Fruit fly (Drosophila melanogaster): ENCODE results near the gene Nxf3.

Nxf3 gene

DNA sequence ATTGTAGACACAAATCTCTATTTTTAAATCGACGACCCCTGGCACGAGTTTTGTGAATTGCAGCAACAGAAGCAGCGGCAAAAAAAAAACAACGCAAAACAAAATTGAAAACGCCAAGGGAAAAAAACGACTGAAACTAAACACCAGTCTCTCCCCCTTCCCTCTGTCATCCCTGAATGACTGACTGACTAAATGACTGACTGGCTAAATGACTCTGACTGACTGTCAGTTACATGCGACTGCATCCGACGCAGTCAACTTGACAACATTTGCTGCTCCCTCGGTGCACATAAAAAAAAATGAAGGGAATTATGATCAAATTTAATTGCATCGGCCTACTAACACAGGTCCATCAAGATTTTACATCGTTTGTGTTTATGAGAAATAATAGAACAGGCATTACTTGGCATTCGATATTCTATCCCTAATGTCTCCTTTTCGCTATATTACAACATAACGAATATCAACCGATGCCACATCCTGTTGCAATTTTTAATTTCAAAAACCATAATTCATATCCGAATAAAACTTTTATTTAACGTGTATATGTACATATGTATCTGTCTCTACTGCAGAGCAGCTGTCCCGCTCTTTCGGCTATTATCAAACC lies 47.3 kb upstream of the Nxf3 start (continued):
- TF ChIP-seq Sox102F (GFP tag; optimal IDR thresholded peaks at IDR 0.05) (peak; percentile 18), CG15336 (GFP tag; IDR thresholded peaks at IDR 0.05) (peak; percentile 71), Eip93F (GFP tag; optimal IDR thresholded peaks at IDR 0.05) (no peak), Ets21C (GFP tag; optimal IDR thresholded peaks at IDR 0.05) (no peak), CG11294 (GFP tag; IDR thresholded peaks at IDR 0.05) (peak; percentile 57), dsx (GFP tag; optimal IDR thresholded peaks at IDR 0.05; ENCODE audit: poor library complexity, severe bottlenecking) (no peak), salr (GFP tag; optimal IDR thresholded peaks at IDR 0.05) (peak; percentile 30 to 41), CG6276 (GFP tag; optimal IDR thresholded peaks at IDR 0.05) (peak; percentile 64), achi (GFP tag; optimal IDR thresholded peaks at IDR 0.05) (peak; percentile 53), CG31627 (GFP tag; optimal IDR thresholded peaks at IDR 0.05) (peak; percentile 18), CG10631 (GFP tag; optimal IDR thresholded peaks at IDR 0.05) (peak; percentile 65), fd85E (GFP tag; optimal IDR thresholded peaks at IDR 0.05) (no peak), pdm3 (GFP tag; optimal IDR thresholded peaks at IDR 0.05) (peak; percentile 70), eg (GFP tag; IDR thresholded peaks at IDR 0.05) (peak; percentile 44; the same call in 2 of the 3 replicates), esn (GFP tag; optimal IDR thresholded peaks at IDR 0.05) (peak; percentile 52), CG4318 (GFP tag; optimal IDR thresholded peaks at IDR 0.05) (peak; percentile 63), CG7368 (GFP tag; optimal IDR thresholded peaks at IDR 0.05) (peak; percentile 30), dac (GFP tag; optimal IDR thresholded peaks at IDR 0.05) (peak; percentile 56)

DNA sequence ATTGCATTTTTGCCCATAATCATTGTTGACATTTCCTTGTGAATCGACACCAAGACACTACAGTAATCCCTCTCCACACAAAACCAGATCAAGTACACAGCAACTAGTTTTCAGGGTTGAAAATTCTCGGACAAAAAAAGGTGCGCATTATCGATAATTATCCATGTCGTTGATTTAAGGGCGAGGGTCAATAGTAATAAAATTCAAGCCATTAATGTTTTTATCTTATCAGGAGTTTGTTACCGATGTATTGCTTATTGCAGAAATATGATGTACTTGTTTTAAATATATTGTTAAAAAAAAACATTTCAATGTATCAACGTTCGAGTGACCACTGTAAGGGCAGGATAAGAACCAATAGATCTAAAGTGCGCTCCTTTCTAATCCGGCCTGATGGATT lies 46.2 kb upstream of the Nxf3 start:
- no peak for TF ChIP-seq CG8319 (GFP tag; optimal IDR thresholded peaks at IDR 0.05)
- peak; percentile 48 for TF ChIP-seq acj6 (GFP tag; optimal IDR thresholded peaks at IDR 0.05)
- peak; percentile 49 for TF ChIP-seq Eip78C (GFP tag)
- no peak for TF ChIP-seq CG31627 (GFP tag; optimal IDR thresholded peaks at IDR 0.05)
- peak in 1 of 2 experiments; percentile 38 for TF ChIP-seq salr (GFP tag; optimal IDR thresholded peaks at IDR 0.05)
- peak; percentile 16; the same call in 1 of the 3 replicates for TF ChIP-seq eg (GFP tag; IDR thresholded peaks at IDR 0.05)
- peak; percentile 43 for TF ChIP-seq CG10669 (GFP tag; optimal IDR thresholded peaks at IDR 0.05)
- TF ChIP-seq Smox (GFP tag; optimal IDR thresholded peaks at IDR 0.05) = no peak
- peak; percentile 31 for TF ChIP-seq pdm3 (GFP tag; optimal IDR thresholded peaks at IDR 0.05)
- no peak for TF ChIP-seq Sox15 (GFP tag; optimal IDR thresholded peaks at IDR 0.05)
- TF ChIP-seq esn (GFP tag; optimal IDR thresholded peaks at IDR 0.05) = peak; percentile 8
- TF ChIP-seq Eip93F (GFP tag; optimal IDR thresholded peaks at IDR 0.05) = no peak
- 0 out of 2 replicates have a peak, but pooled peaks have one; percentile 18 for TF ChIP-seq Gug (GFP tag; IDR thresholded peaks at IDR 0.05)
- peak; percentile 28 for TF ChIP-seq CG3032 (tag; optimal IDR thresholded peaks at IDR 0.05)
- TF ChIP-seq Lpt (GFP tag; optimal IDR thresholded peaks at IDR 0.05) = no peak
- peak; percentile 34 for TF ChIP-seq Hr4 (GFP tag; optimal IDR thresholded peaks at IDR 0.05)
- no peak for TF ChIP-seq CG6163 (GFP tag; IDR thresholded peaks at IDR 0.05)
- no peak; the same call in 1 of the 2 replicates for TF ChIP-seq CG15336 (GFP tag; IDR thresholded peaks at IDR 0.05)
- TF ChIP-seq dsx (GFP tag; optimal IDR thresholded peaks at IDR 0.05; ENCODE audit: poor library complexity, severe bottlenecking) = no peak
- no peak for TF ChIP-seq CG11294 (GFP tag; IDR thresholded peaks at IDR 0.05)
- TF ChIP-seq fkh (GFP tag; optimal IDR thresholded peaks at IDR 0.05) = no peak
- peak; percentile 3 for TF ChIP-seq Sox14 (GFP tag; optimal IDR thresholded peaks at IDR 0.05)
- TF ChIP-seq svp (GFP tag) = peak; percentile 34
- peak; percentile 0 for TF ChIP-seq lz (GFP tag; optimal IDR thresholded peaks at IDR 0.05)
- peak; percentile 8 for TF ChIP-seq CG6792 (GFP tag; optimal IDR thresholded peaks at IDR 0.05)
- peak in 1 of 2 experiments; percentile 15 for TF ChIP-seq ss (GFP tag; optimal IDR thresholded peaks at IDR 0.05)
- TF ChIP-seq OdsH (GFP tag; optimal IDR thresholded peaks at IDR 0.05) = peak; percentile 21
- peak; percentile 12 for TF ChIP-seq CG8632 (GFP tag; optimal IDR thresholded peaks at IDR 0.05)
- peak; percentile 38 for TF ChIP-seq Hr39 (GFP tag; optimal IDR thresholded peaks at IDR 0.05)
- no peak for TF ChIP-seq CG1621 (tag; optimal IDR thresholded peaks at IDR 0.05)
- TF ChIP-seq achi (GFP tag; optimal IDR thresholded peaks at IDR 0.05) = peak; percentile 47
- peak; percentile 23 for TF ChIP-seq Met (GFP tag; optimal IDR thresholded peaks at IDR 0.05)
- no peak for TF ChIP-seq CG7368 (GFP tag; optimal IDR thresholded peaks at IDR 0.05)
- no peak for TF ChIP-seq Eip75B (GFP tag; optimal IDR thresholded peaks at IDR 0.05)
- TF ChIP-seq net (GFP tag; optimal IDR thresholded peaks at IDR 0.05) = peak; percentile 13
- peak; percentile 15 for TF ChIP-seq CG6808 (GFP tag; optimal IDR thresholded peaks at IDR 0.05)
- TF ChIP-seq Ets96B (tag; optimal IDR thresholded peaks at IDR 0.05) = peak; percentile 33
- TF ChIP-seq CG3919 (GFP tag; optimal IDR thresholded peaks at IDR 0.05) = peak; percentile 14
- TF ChIP-seq Ets21C (GFP tag; optimal IDR thresholded peaks at IDR 0.05) = no peak
- TF ChIP-seq Sox102F (GFP tag; optimal IDR thresholded peaks at IDR 0.05) = peak; percentile 32
- TF ChIP-seq CG4318 (GFP tag; optimal IDR thresholded peaks at IDR 0.05) = no peak
- TF ChIP-seq CG34406 (GFP tag; optimal IDR thresholded peaks at IDR 0.05) = no peak
- TF ChIP-seq cyc (GFP tag; optimal IDR thresholded peaks at IDR 0.05) = no peak
